Fruit fly (Drosophila melanogaster) whole organism, embryonic: ENCODE results near the gene CG44094.

ENCODE experiments used
- Blimp-1 ChIP-seq: fragments of 200-800 bp; sonication (Bioruptor generic); optimal IDR thresholded peaks from 3 replicates; lab custom pipeline; 2018; ENCODE audit warnings: missing biosample characterization, missing genetic modification characterization, mild to moderate bottlenecking, moderate library complexity, missing genetic modification reagents
- C15 ChIP-seq: fragments of 200-800 bp; sonication (Bioruptor generic); IDR thresholded peaks from 3 replicates; pipeline ENCODE4 v1.3.6; 2022; ENCODE audit warnings: missing biosample characterization, missing genetic modification characterization
- CG10209 ChIP-seq: fragments of 200-800 bp; sonication (Bioruptor generic); optimal IDR thresholded peaks from 3 replicates; lab custom pipeline; 2017; ENCODE audit warnings: missing biosample characterization, mild to moderate bottlenecking, missing genetic modification characterization, missing genetic modification reagents
- CG10267 ChIP-seq: fragments of 200-800 bp; sonication (Bioruptor generic); optimal IDR thresholded peaks from 2 replicates; lab custom pipeline; 2018; ENCODE audit warnings: missing biosample characterization, mild to moderate bottlenecking, missing genetic modification characterization, moderate library complexity
- CG11093 ChIP-seq: fragments of 200-800 bp; sonication (Bioruptor generic); IDR thresholded peaks from 3 replicates; pipeline ENCODE4 v1.3.6; 2022; ENCODE audit warnings: missing biosample characterization, missing genetic modification characterization
- CG11504 ChIP-seq: fragments of 200-800 bp; sonication (Bioruptor generic); optimal IDR thresholded peaks from 3 replicates; lab custom pipeline; 2019; ENCODE audit warnings: missing biosample characterization, mild to moderate bottlenecking, missing genetic modification characterization, moderate library complexity
- CG12391 ChIP-seq: fragments of 200-800 bp; sonication (Bioruptor generic); optimal IDR thresholded peaks from 3 replicates; lab custom pipeline; 2018; ENCODE audit warnings: missing biosample characterization, mild to moderate bottlenecking, missing genetic modification characterization, moderate library complexity
- CG12659 ChIP-seq: fragments of 200-800 bp; sonication (Bioruptor generic); optimal IDR thresholded peaks from 3 replicates; lab custom pipeline; 2017; ENCODE audit warnings: mild to moderate bottlenecking, missing biosample characterization, missing genetic modification reagents, missing genetic modification characterization
- CG13296 ChIP-seq: fragments of 200-800 bp; sonication (Bioruptor generic); optimal IDR thresholded peaks from 3 replicates; lab custom pipeline; 2018; ENCODE audit warnings: missing biosample characterization, mild to moderate bottlenecking, missing genetic modification characterization
- CG2129 ChIP-seq: fragments of 200-800 bp; sonication (Bioruptor generic); IDR thresholded peaks from 2 replicates; pipeline ENCODE4 v1.3.6; 2022; ENCODE audit warnings: missing biosample characterization, missing genetic modification characterization; ENCODE audit not compliant: partially characterized antibody
- CG3163 ChIP-seq: fragments of 200-800 bp; sonication (Bioruptor generic); optimal IDR thresholded peaks from 3 replicates; lab custom pipeline; 2016; ENCODE audit warnings: missing biosample characterization, missing genetic modification characterization
- CG3838 ChIP-seq: fragments of 200-800 bp; sonication (Bioruptor generic); optimal IDR thresholded peaks from 3 replicates; lab custom pipeline; 2016; ENCODE audit warnings: missing biosample characterization, missing genetic modification characterization
- CG42726 ChIP-seq: fragments of 200-800 bp; sonication (Bioruptor generic); IDR thresholded peaks from 2 replicates; pipeline ENCODE4 v1.3.6; 2022; ENCODE audit warnings: missing biosample characterization, missing genetic modification characterization; ENCODE audit not compliant: partially characterized antibody
- CG4282 ChIP-seq: fragments of 200-800 bp; sonication (Bioruptor generic); optimal IDR thresholded peaks from 2 replicates; lab custom pipeline; 2016; ENCODE audit warnings: missing biosample characterization, missing genetic modification characterization
- CG4820 ChIP-seq: fragments of 200-800 bp; sonication (Bioruptor generic); optimal IDR thresholded peaks from 3 replicates; lab custom pipeline; 2016; ENCODE audit warnings: missing biosample characterization, missing genetic modification characterization
- CG8924 ChIP-seq: fragments of 200-800 bp; optimal IDR thresholded peaks from 3 replicates; lab custom pipeline; 2019; ENCODE audit warnings: missing biosample characterization, mild to moderate bottlenecking, missing genetic modification characterization, moderate library complexity
- CTCF ChIP-seq: fragments of 200-800 bp; sonication (Bioruptor generic); optimal IDR thresholded peaks from 2 replicates; lab custom pipeline; 2017; ENCODE audit warnings: missing biosample characterization, mild to moderate bottlenecking, missing genetic modification characterization, moderate library complexity
- CoRest ChIP-seq: fragments of 200-800 bp; sonication (Bioruptor generic); optimal IDR thresholded peaks from 3 replicates; lab custom pipeline; 2018; ENCODE audit warnings: missing biosample characterization, mild to moderate bottlenecking, missing genetic modification characterization, moderate library complexity
- D ChIP-seq, 2 experiments: fragments of 200-800 bp in 1 of 2; fragments of >200 bp in 1 of 2; sonication (Bioruptor generic) in 1 of 2; optimal IDR thresholded peaks; 2 replicates in 1 of 2; 3 replicates in 1 of 2; lab custom pipeline; 2017; ENCODE audit warnings: mild to moderate bottlenecking in 1 of 2, missing biosample characterization in 1 of 2, missing genetic modification characterization in 1 of 2, missing genetic modification reagents in 1 of 2
- D19B ChIP-seq: fragments of 200-800 bp; sonication (Bioruptor generic); optimal IDR thresholded peaks from 2 replicates; lab custom pipeline; 2017; ENCODE audit warnings: missing biosample characterization, mild to moderate bottlenecking, missing genetic modification characterization
- Dfd ChIP-seq, 2 experiments: fragments of >200 bp; optimal IDR thresholded peaks; 2 replicates each; lab custom pipeline; 2017; ENCODE audit warnings: missing biosample characterization in 2 of 2, missing genetic modification characterization in 2 of 2
- Ets65A ChIP-seq: fragments of 200-800 bp; sonication (Bioruptor generic); peaks from one replicate; lab custom pipeline; 2016; ENCODE audit warnings: missing biosample characterization, missing genetic modification characterization
- Fer2 ChIP-seq: fragments of 200-800 bp; sonication (Bioruptor generic); optimal IDR thresholded peaks from 2 replicates; lab custom pipeline; 2018; ENCODE audit warnings: missing biosample characterization, mild to moderate bottlenecking, missing genetic modification characterization, moderate library complexity
- HLHmδ ChIP-seq: fragments of 200-800 bp; sonication (Bioruptor generic); optimal IDR thresholded peaks from 2 replicates; lab custom pipeline; 2018; ENCODE audit warnings: missing biosample characterization, mild to moderate bottlenecking, missing genetic modification characterization, moderate library complexity
- HmgZ ChIP-seq: fragments of 200-800 bp; sonication (Bioruptor generic); optimal IDR thresholded peaks from 2 replicates; lab custom pipeline; 2018; ENCODE audit warnings: missing biosample characterization, mild to moderate bottlenecking, missing genetic modification characterization
- Hr51 ChIP-seq, 2 experiments: fragments of 200-800 bp; sonication (Bioruptor generic); optimal IDR thresholded peaks; 2 replicates in 1 of 2; 3 replicates in 1 of 2; lab custom pipeline; 2016 to 2018; ENCODE audit warnings: missing biosample characterization in 2 of 2, missing genetic modification characterization in 2 of 2, mild to moderate bottlenecking in 1 of 2, moderate library complexity in 1 of 2
- Max ChIP-seq: fragments of 200-800 bp; sonication (Bioruptor generic); optimal IDR thresholded peaks from 2 replicates; lab custom pipeline; 2016; ENCODE audit warnings: missing biosample characterization, mild to moderate bottlenecking, missing genetic modification characterization
- Nf-YC ChIP-seq: fragments of 200-800 bp; optimal IDR thresholded peaks from 3 replicates; lab custom pipeline; 2019; ENCODE audit warnings: missing biosample characterization, mild to moderate bottlenecking, missing genetic modification characterization, moderate library complexity
- PHDP ChIP-seq: fragments of 200-800 bp; sonication (Bioruptor generic); optimal IDR thresholded peaks from 3 replicates; lab custom pipeline; 2018; ENCODE audit warnings: missing biosample characterization, mild to moderate bottlenecking, missing genetic modification characterization, moderate library complexity
- Sin3A ChIP-seq: fragments of >200 bp; optimal IDR thresholded peaks from 2 replicates; lab custom pipeline; 2018
- Trl ChIP-seq, 3 experiments: fragments of >200 bp in 2 of 3; fragments of 200-800 bp in 1 of 3; sonication (Bioruptor generic) in 1 of 3; optimal IDR thresholded peaks; 2 replicates in 1 of 3; 3 replicates in 2 of 3; lab custom pipeline; 2016 to 2017; ENCODE audit warnings: missing biosample characterization in 1 of 3, missing genetic modification characterization in 1 of 3
- YL-1 ChIP-seq: fragments of 200-800 bp; sonication (Bioruptor generic); optimal IDR thresholded peaks from 3 replicates; lab custom pipeline; 2017; ENCODE audit warnings: missing biosample characterization, mild to moderate bottlenecking, missing genetic modification characterization
- cad ChIP-seq: fragments of >200 bp; optimal IDR thresholded peaks from 2 replicates; lab custom pipeline; 2017; ENCODE audit warnings: missing biosample characterization, missing genetic modification characterization
- ci ChIP-seq: fragments of 200-800 bp; sonication (Bioruptor generic); IDR thresholded peaks from 3 replicates; pipeline ENCODE4 v1.3.6; 2022; ENCODE audit warnings: missing biosample characterization, missing genetic modification characterization
- en ChIP-seq: fragments of 200-800 bp; sonication (Bioruptor generic); optimal IDR thresholded peaks from 2 replicates; lab custom pipeline; 2016; ENCODE audit warnings: missing biosample characterization, missing genetic modification characterization
- insv ChIP-seq, 2 experiments: fragments of 200-800 bp; sonication (Bioruptor generic); optimal IDR thresholded peaks; 3 replicates each; lab custom pipeline; 2016 to 2018; ENCODE audit warnings: missing biosample characterization in 2 of 2, missing genetic modification characterization in 2 of 2
- mam ChIP-seq: fragments of 200-800 bp; sonication (Bioruptor generic); optimal IDR thresholded peaks from 3 replicates; lab custom pipeline; 2016; ENCODE audit warnings: missing biosample characterization, missing genetic modification characterization
- nau ChIP-seq: fragments of 200-800 bp; sonication (Bioruptor generic); optimal IDR thresholded peaks from 3 replicates; lab custom pipeline; 2017; ENCODE audit warnings: missing biosample characterization, mild to moderate bottlenecking, missing genetic modification characterization, missing genetic modification reagents
- pfk ChIP-seq: fragments of 200-800 bp; sonication (Bioruptor generic); optimal IDR thresholded peaks from 2 replicates; lab custom pipeline; 2018; ENCODE audit warnings: missing biosample characterization, mild to moderate bottlenecking, missing genetic modification characterization, moderate library complexity
- sd ChIP-seq: fragments of 200-800 bp; sonication (Bioruptor generic); optimal IDR thresholded peaks from 3 replicates; lab custom pipeline; 2018; ENCODE audit warnings: missing biosample characterization, mild to moderate bottlenecking, missing genetic modification characterization, moderate library complexity
- sisA ChIP-seq: fragments of 200-800 bp; sonication (Bioruptor generic); IDR thresholded peaks from 2 replicates; pipeline ENCODE4 v1.3.6; 2022; ENCODE audit warnings: missing biosample characterization, missing genetic modification characterization
- slp2 ChIP-seq: fragments of 200-800 bp; sonication (Bioruptor generic); optimal IDR thresholded peaks from 2 replicates; lab custom pipeline; 2016; ENCODE audit warnings: missing biosample characterization, missing genetic modification characterization
- twi ChIP-seq: fragments of 200-800 bp; optimal IDR thresholded peaks from 2 replicates; lab custom pipeline; 2019; ENCODE audit warnings: missing biosample characterization, mild to moderate bottlenecking, missing genetic modification characterization, moderate library complexity
- tx ChIP-seq: fragments of 200-800 bp; sonication (Bioruptor generic); optimal IDR thresholded peaks from 2 replicates; lab custom pipeline; 2016; ENCODE audit warnings: missing biosample characterization, missing genetic modification characterization
- usp ChIP-seq: fragments of >200 bp; optimal IDR thresholded peaks from 2 replicates; lab custom pipeline; 2017; ENCODE audit warnings: missing biosample characterization, missing genetic modification characterization

The CG44094 gene

dm6 chr3R:14586480-14587443 is 10.4 kb upstream of the CG44094 start (continued):
- TF ChIP-seq PHDP (tag; lab: Kevin White, UChicago) (no peak), CG8924 (peak; percentile 26), HmgZ (tag; lab: Kevin White, UChicago) (no peak), cad (GFP tag; lab: Kevin White, UChicago) (peak; percentile 88), CG3163 (GFP tag; lab: Kevin White, UChicago) (no peak), C15 (GFP tag; lab: Robert Waterston, UW) (no peak), insv (GFP tag; optimal IDR thresholded peaks at IDR 0.05; lab: Kevin White, UChicago) (no peak), tx (GFP tag; lab: Kevin White, UChicago) (no peak), en (GFP tag; lab: Kevin White, UChicago) (no peak), D19B (GFP tag; lab: Kevin White, UChicago) (no peak), CoRest (tag; lab: Kevin White, UChicago) (no peak), CG3838 (GFP tag; lab: Kevin White, UChicago) (no peak), twi (tag; lab: Kevin White, UChicago) (peak; percentile 98), CG12659 (GFP tag; lab: Kevin White, UChicago) (no peak), CG10267 (tag; lab: Kevin White, UChicago) (peak; percentile 9), Nf-YC (no peak)

DNA sequence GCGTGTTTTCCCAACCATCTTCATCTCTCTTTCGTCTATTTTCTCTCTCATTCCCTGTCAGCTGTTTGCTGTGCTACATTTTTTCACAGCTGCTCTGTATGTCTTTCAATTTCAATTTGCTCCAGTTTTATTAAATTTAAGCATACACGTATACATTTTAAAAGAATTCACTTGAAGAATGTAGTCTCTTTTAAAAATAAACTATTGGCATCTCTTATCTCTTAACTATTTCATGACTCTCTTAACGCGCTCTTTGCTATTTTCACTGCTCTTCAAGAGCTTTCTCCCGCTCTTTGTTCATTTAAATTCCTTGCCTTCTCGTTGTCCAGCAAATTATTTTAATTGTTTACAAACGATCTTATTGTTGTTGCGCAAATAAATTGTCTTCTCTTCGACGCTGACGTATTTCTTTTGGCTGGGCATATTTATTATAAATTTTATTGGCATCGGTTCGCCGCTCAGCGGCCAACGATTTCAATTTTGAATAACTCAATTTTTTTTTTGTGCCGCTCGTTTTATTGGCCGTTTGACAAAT is 3.7 kb upstream of the CG44094 start:
- TF ChIP-seq D (optimal IDR thresholded peaks at IDR 0.05; lab: Kevin White, UChicago) = no peak
- TF ChIP-seq D (GFP tag; optimal IDR thresholded peaks at IDR 0.05; lab: Kevin White, UChicago) = no peak
- TF ChIP-seq sd (tag; lab: Kevin White, UChicago) = peak; percentile 70
- peak; percentile 64 to 78 for TF ChIP-seq Trl (optimal IDR thresholded peaks at IDR 0.05; lab: Kevin White, UChicago)
- TF ChIP-seq Trl (GFP tag; optimal IDR thresholded peaks at IDR 0.05; lab: Kevin White, UChicago) = no peak
- no peak for TF ChIP-seq Fer2 (tag; lab: Kevin White, UChicago)
- TF ChIP-seq mam (GFP tag; lab: Kevin White, UChicago) = no peak
- TF ChIP-seq sisA = no peak
- TF ChIP-seq CG42726 (GFP tag; lab: Robert Waterston, UW) = no peak
- TF ChIP-seq pfk (GFP tag; lab: Kevin White, UChicago) = no peak
- no peak for TF ChIP-seq CG12391
- TF ChIP-seq CG11093 = no peak
- no peak for TF ChIP-seq usp (GFP tag; lab: Kevin White, UChicago)
- TF ChIP-seq slp2 = no peak
- TF ChIP-seq CG3163 (GFP tag; lab: Kevin White, UChicago) = peak; percentile 88
- no peak for TF ChIP-seq CG4282 (GFP tag; lab: Kevin White, UChicago)
- no peak for TF ChIP-seq nau (GFP tag; lab: Kevin White, UChicago)
- no peak for TF ChIP-seq CG11504 (tag; lab: Kevin White, UChicago)
- TF ChIP-seq Ets65A (GFP tag; lab: Kevin White, UChicago) = no peak
- no peak for TF ChIP-seq Sin3A

DNA sequence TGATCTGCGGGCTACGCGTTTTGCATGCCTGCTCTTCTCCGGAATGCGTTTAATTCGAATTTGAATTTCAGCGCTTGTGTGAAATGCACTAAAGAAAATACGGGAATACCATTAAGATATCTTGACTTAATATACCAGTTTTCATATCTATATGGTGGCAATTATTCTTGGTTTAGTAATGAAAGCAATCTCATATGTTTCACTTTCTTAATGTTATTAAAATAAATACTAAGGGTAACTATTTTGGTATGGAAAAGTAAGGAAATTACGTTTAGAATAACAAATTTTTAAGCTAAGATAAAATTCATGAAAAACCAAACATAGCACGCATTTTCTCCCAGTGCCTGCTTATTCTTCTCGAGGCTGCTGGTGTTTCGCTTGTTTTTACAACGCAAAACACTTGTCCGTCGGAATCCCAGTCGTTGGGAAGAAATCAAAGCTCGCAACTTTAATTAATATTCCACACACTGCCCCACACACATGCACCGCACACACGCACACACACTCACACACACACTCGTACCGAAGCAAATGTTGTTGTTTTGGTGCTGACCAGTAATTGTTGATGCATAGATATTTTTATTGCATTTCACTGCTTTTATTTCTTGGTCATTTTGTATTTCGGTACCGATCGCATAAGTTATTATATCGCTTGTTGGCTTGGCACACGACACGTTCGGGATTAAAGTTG is 1.5 kb upstream of the CG44094 start:
- TF ChIP-seq HLHmδ (GFP tag; lab: Kevin White, UChicago) (no peak), CG12659 (GFP tag; lab: Kevin White, UChicago) (no peak), CG13296 (no peak), ci (0 out of 3 replicates have a peak, but pooled peaks have one; percentile 26), Dfd (GFP tag; optimal IDR thresholded peaks at IDR 0.05; lab: Kevin White, UChicago) (peak in 1 of 2 experiments; percentile 54), Hr51 (GFP tag; optimal IDR thresholded peaks at IDR 0.05; lab: Kevin White, UChicago) (peak in 1 of 2 experiments; percentile 61), CG10209 (GFP tag; lab: Kevin White, UChicago) (no peak), Blimp-1 (GFP tag; lab: Kevin White, UChicago) (peak; percentile 30), CTCF (GFP tag; lab: Kevin White, UChicago) (no peak), CG2129 (GFP tag; lab: Robert Waterston, UW) (no peak), Max (no peak), CG4820 (GFP tag; lab: Kevin White, UChicago) (no peak), YL-1 (GFP tag; lab: Kevin White, UChicago) (no peak)
